Fruit fly (Drosophila melanogaster) whole organism, wandering third instar larva: ENCODE measurements around the gene RpS29.

Experiments used
- Abd-B ChIP-seq: fragments of >200 bp; optimal IDR thresholded peaks from 2 replicates; lab custom pipeline; 2017; ENCODE audit warnings: missing biosample characterization, missing genetic modification characterization
- Dif ChIP-seq: fragments of 200-275, 200-300 bp; sonication (Bioruptor generic); optimal IDR thresholded peaks from 2 replicates; lab custom pipeline; 2018; ENCODE audit warnings: missing biosample characterization, missing genetic modification characterization; ENCODE audit not compliant: partially characterized antibody
- Hnf4 ChIP-seq: fragments of 200-800 bp; sonication (Bioruptor generic); optimal IDR thresholded peaks from 2 replicates; lab custom pipeline; 2016; ENCODE audit warnings: missing biosample characterization, mild to moderate bottlenecking, missing genetic modification characterization
- Hr83 ChIP-seq: fragments of 200-300 bp; sonication (Bioruptor generic); optimal IDR thresholded peaks from 2 replicates; lab custom pipeline; 2016; ENCODE audit warnings: missing biosample characterization, mild to moderate bottlenecking, missing genetic modification characterization, moderate library complexity; ENCODE audit not compliant: poor library complexity, severe bottlenecking
- N ChIP-seq: fragments of >200 bp; optimal IDR thresholded peaks from 2 replicates; lab custom pipeline; 2018; ENCODE audit warnings: missing biosample characterization, missing external identifiers, missing genetic modification characterization
- OdsH ChIP-seq: fragments of 200-800 bp; sonication (Bioruptor generic); optimal IDR thresholded peaks from 2 replicates; lab custom pipeline; 2016; ENCODE audit warnings: missing biosample characterization, mild to moderate bottlenecking, missing genetic modification characterization
- Rel ChIP-seq, 2 experiments: fragments of 200-800 bp; sonication (Bioruptor generic) in 1 of 2; optimal IDR thresholded peaks; 2 replicates in 1 of 2; 3 replicates in 1 of 2; lab custom pipeline; 2016 to 2019; ENCODE audit warnings: mild to moderate bottlenecking in 2 of 2, missing biosample characterization in 2 of 2, missing genetic modification characterization in 2 of 2, moderate library complexity in 1 of 2
- Vsx2 ChIP-seq: fragments of 200-300, 225-300 bp; sonication (Bioruptor generic); optimal IDR thresholded peaks from 2 replicates; lab custom pipeline; 2018; ENCODE audit warnings: missing biosample characterization, missing genetic modification characterization; ENCODE audit not compliant: partially characterized antibody
- br ChIP-seq: fragments of 200-800 bp; sonication (Bioruptor generic); optimal IDR thresholded peaks from 2 replicates; lab custom pipeline; 2016; ENCODE audit warnings: missing biosample characterization, missing genetic modification characterization
- brk ChIP-seq: fragments of 200-800 bp; sonication (Bioruptor generic); optimal IDR thresholded peaks from 2 replicates; lab custom pipeline; 2016; ENCODE audit warnings: missing biosample characterization, mild to moderate bottlenecking, missing genetic modification characterization
- h ChIP-seq: fragments of 200-800 bp; sonication (Bioruptor generic); optimal IDR thresholded peaks from 3 replicates; lab custom pipeline; 2016; ENCODE audit warnings: missing biosample characterization, mild to moderate bottlenecking, missing genetic modification characterization
- lola ChIP-seq: fragments of >200 bp; optimal IDR thresholded peaks from 2 replicates; lab custom pipeline; 2017; ENCODE audit warnings: missing biosample characterization, missing genetic modification characterization
- psq ChIP-seq: fragments of 200-800 bp; sonication (Bioruptor generic); optimal IDR thresholded peaks from 3 replicates; lab custom pipeline; 2017; ENCODE audit warnings: missing biosample characterization, mild to moderate bottlenecking, missing genetic modification characterization, moderate library complexity
- usp ChIP-seq: fragments of >200 bp; optimal IDR thresholded peaks from 2 replicates; lab custom pipeline; 2017; ENCODE audit warnings: missing biosample characterization, missing genetic modification characterization

DNA sequence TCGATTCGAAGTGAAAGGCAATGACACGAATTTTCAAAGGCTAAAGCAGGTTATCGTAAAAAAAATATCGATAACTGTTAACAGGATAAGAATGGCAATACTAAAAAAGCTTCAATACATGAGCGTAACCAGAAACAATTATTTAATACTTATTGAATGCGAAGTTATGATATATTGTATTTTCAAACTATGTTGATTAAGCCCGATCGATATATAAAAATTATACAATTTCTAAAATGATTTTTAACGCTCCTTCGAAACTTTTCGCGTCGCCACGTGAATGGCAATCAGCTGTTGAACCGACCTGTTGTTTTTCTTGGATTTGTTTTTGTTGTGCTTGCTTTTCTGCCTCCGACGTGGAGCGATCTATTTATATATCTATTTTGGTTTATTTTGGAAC is 21.7 kb upstream of the RpS29 start, which contains the start of the genes Alg12 and Rpt3R:
- TF ChIP-seq usp, result no peak
- no peak for TF ChIP-seq Hnf4 (GFP tag; lab: Kevin White, UChicago)
- no peak for TF ChIP-seq N
- no peak for TF ChIP-seq OdsH
- TF ChIP-seq Abd-B (GFP tag; lab: Kevin White, UChicago), result no peak
- TF ChIP-seq psq (GFP tag; lab: Kevin White, UChicago), result no peak
- TF ChIP-seq lola (GFP tag; lab: Kevin White, UChicago), result no peak
- TF ChIP-seq brk (GFP tag; lab: Kevin White, UChicago), result no peak
- no peak for TF ChIP-seq h (GFP tag; lab: Kevin White, UChicago)
- TF ChIP-seq Rel (GFP tag; optimal IDR thresholded peaks at IDR 0.05; lab: Kevin White, UChicago), result no peak
- no peak for TF ChIP-seq Rel (tag; optimal IDR thresholded peaks at IDR 0.05; lab: Kevin White, UChicago)
- no peak for TF ChIP-seq br (GFP tag; lab: Kevin White, UChicago)
- no peak for TF ChIP-seq Hr83
- TF ChIP-seq Vsx2 (GFP tag; lab: Kevin White, UChicago), result no peak
- TF ChIP-seq Dif (GFP tag; lab: Kevin White, UChicago), result no peak
